Fruit fly (Drosophila melanogaster) whole organism, embryonic: ENCODE measurements around the gene CG5973.

ENCODE experiments used
- ATbp ChIP-seq: fragments of 200-800 bp; sonication (Bioruptor generic); optimal IDR thresholded peaks from 2 replicates; lab custom pipeline; 2017; ENCODE audit warnings: missing biosample characterization, mild to moderate bottlenecking, missing genetic modification characterization, missing genetic modification reagents
- Atf6 ChIP-seq: fragments of 200-800 bp; sonication (Bioruptor generic); IDR thresholded peaks from 2 replicates; pipeline ENCODE4 v1.3.6; 2022; ENCODE audit warnings: missing biosample characterization, missing genetic modification characterization
- CG10431 ChIP-seq: fragments of 200-800 bp; sonication (Bioruptor generic); optimal IDR thresholded peaks from 3 replicates; lab custom pipeline; 2018; ENCODE audit warnings: missing biosample characterization, mild to moderate bottlenecking, missing genetic modification characterization
- CG10565 ChIP-seq: fragments of 200-800 bp; sonication (Bioruptor generic); optimal IDR thresholded peaks from 3 replicates; lab custom pipeline; 2016; ENCODE audit warnings: missing biosample characterization, mild to moderate bottlenecking, missing genetic modification characterization
- CG10959 ChIP-seq: fragments of 200-800 bp; sonication (Bioruptor generic); IDR thresholded peaks from 2 replicates; pipeline ENCODE4 v1.3.6; 2022; ENCODE audit warnings: missing biosample characterization, missing genetic modification characterization
- CG11456 ChIP-seq: fragments of 200-800 bp; sonication (Bioruptor generic); IDR thresholded peaks from 3 replicates; pipeline ENCODE4 v1.3.6; 2022; ENCODE audit warnings: missing biosample characterization, missing genetic modification characterization
- CG12299 ChIP-seq: fragments of 200-800 bp; sonication (Bioruptor generic); optimal IDR thresholded peaks from 2 replicates; lab custom pipeline; 2018; ENCODE audit warnings: missing biosample characterization, mild to moderate bottlenecking, missing genetic modification characterization
- CG12744 ChIP-seq: fragments of 200-800 bp; sonication (Bioruptor generic); optimal IDR thresholded peaks from 2 replicates; lab custom pipeline; 2016; ENCODE audit warnings: missing biosample characterization, missing genetic modification characterization
- CG12942 ChIP-seq: fragments of 200-800 bp; sonication (Bioruptor generic); optimal IDR thresholded peaks from 3 replicates; lab custom pipeline; 2016; ENCODE audit warnings: missing biosample characterization, missing genetic modification characterization
- CG15479 ChIP-seq: fragments of 200-800 bp; sonication (Bioruptor generic); optimal IDR thresholded peaks from 3 replicates; lab custom pipeline; 2019; ENCODE audit warnings: missing biosample characterization, mild to moderate bottlenecking, missing genetic modification characterization, moderate library complexity
- CG31365 ChIP-seq: fragments of 200-800 bp; sonication (Bioruptor generic); optimal IDR thresholded peaks from 2 replicates; lab custom pipeline; 2018; ENCODE audit warnings: missing biosample characterization, mild to moderate bottlenecking, missing genetic modification characterization
- CG31388 ChIP-seq: fragments of 200-800 bp; sonication (Bioruptor generic); optimal IDR thresholded peaks from 2 replicates; lab custom pipeline; 2016; ENCODE audit warnings: missing biosample characterization, missing genetic modification characterization
- CG33213 ChIP-seq: fragments of 200-800 bp; sonication (Bioruptor generic); optimal IDR thresholded peaks from 3 replicates; lab custom pipeline; 2016; ENCODE audit warnings: missing biosample characterization, missing genetic modification characterization
- CG3838 ChIP-seq: fragments of 200-800 bp; sonication (Bioruptor generic); optimal IDR thresholded peaks from 3 replicates; lab custom pipeline; 2016; ENCODE audit warnings: missing biosample characterization, missing genetic modification characterization
- CG3995 ChIP-seq: fragments of 200-800 bp; sonication (Bioruptor generic); optimal IDR thresholded peaks from 3 replicates; lab custom pipeline; 2016; ENCODE audit warnings: missing biosample characterization, missing genetic modification characterization
- CG5953 ChIP-seq: fragments of 200-800 bp; sonication (Bioruptor generic); IDR thresholded peaks from 2 replicates; pipeline ENCODE4 v1.3.6; 2022; ENCODE audit warnings: missing biosample characterization, missing genetic modification characterization
- CG6791 ChIP-seq: fragments of 200-800 bp; sonication (Bioruptor generic); IDR thresholded peaks from 3 replicates; pipeline ENCODE4 v1.3.6; 2022; ENCODE audit warnings: missing biosample characterization, missing genetic modification characterization; ENCODE audit not compliant: partially characterized antibody
- CG7357 ChIP-seq: fragments of 200-800 bp; sonication (Bioruptor generic); IDR thresholded peaks from 3 replicates; pipeline ENCODE4 v1.3.6; 2022; ENCODE audit warnings: missing biosample characterization, missing genetic modification characterization
- CG8924 ChIP-seq: fragments of 200-800 bp; optimal IDR thresholded peaks from 3 replicates; lab custom pipeline; 2019; ENCODE audit warnings: missing biosample characterization, mild to moderate bottlenecking, missing genetic modification characterization, moderate library complexity
- CG8944 ChIP-seq: fragments of 200-800 bp; sonication (Bioruptor generic); optimal IDR thresholded peaks from 3 replicates; lab custom pipeline; 2016; ENCODE audit warnings: missing biosample characterization, missing genetic modification characterization
- CG9932 ChIP-seq: fragments of 200-800 bp; sonication (Bioruptor generic); IDR thresholded peaks from 2 replicates; pipeline ENCODE4 v1.3.6; 2022; ENCODE audit warnings: missing biosample characterization, missing genetic modification characterization
- D19B ChIP-seq: fragments of 200-800 bp; sonication (Bioruptor generic); optimal IDR thresholded peaks from 2 replicates; lab custom pipeline; 2017; ENCODE audit warnings: missing biosample characterization, mild to moderate bottlenecking, missing genetic modification characterization
- Deaf1 ChIP-seq: fragments of 200-800 bp; optimal IDR thresholded peaks from 3 replicates; lab custom pipeline; 2019; ENCODE audit warnings: missing biosample characterization, mild to moderate bottlenecking, missing genetic modification characterization, moderate library complexity
- Dip3 ChIP-seq: fragments of 200-800 bp; sonication (Bioruptor generic); optimal IDR thresholded peaks from 3 replicates; lab custom pipeline; 2016; ENCODE audit warnings: missing biosample characterization, missing genetic modification characterization
- HHEX ChIP-seq: fragments of 200-800 bp; sonication (Bioruptor generic); optimal IDR thresholded peaks from 3 replicates; lab custom pipeline; 2017; ENCODE audit warnings: missing biosample characterization, mild to moderate bottlenecking, missing genetic modification characterization, missing genetic modification reagents
- HLH3B ChIP-seq: fragments of 200-800 bp; sonication (Bioruptor generic); IDR thresholded peaks from 2 replicates; pipeline ENCODE4 v1.3.6; 2022; ENCODE audit warnings: missing biosample characterization, missing genetic modification characterization
- Hr51 ChIP-seq, 2 experiments: fragments of 200-800 bp; sonication (Bioruptor generic); optimal IDR thresholded peaks; 2 replicates in 1 of 2; 3 replicates in 1 of 2; lab custom pipeline; 2016 to 2018; ENCODE audit warnings: missing biosample characterization in 2 of 2, missing genetic modification characterization in 2 of 2, mild to moderate bottlenecking in 1 of 2, moderate library complexity in 1 of 2
- Mad ChIP-seq: fragments of 200-800 bp; sonication (Bioruptor generic); optimal IDR thresholded peaks from 2 replicates; lab custom pipeline; 2016; ENCODE audit warnings: missing biosample characterization, missing genetic modification characterization
- Mrtf ChIP-seq: fragments of 200-800 bp; sonication (Bioruptor generic); IDR thresholded peaks from 3 replicates; pipeline ENCODE4 v1.3.6; 2022; ENCODE audit warnings: missing biosample characterization, missing genetic modification characterization
- NC2β ChIP-seq: fragments of 200-800 bp; sonication (Bioruptor generic); optimal IDR thresholded peaks from 2 replicates; lab custom pipeline; 2016; ENCODE audit warnings: missing biosample characterization, missing genetic modification characterization
- NK7.1 ChIP-seq: fragments of 200-800 bp; sonication (Bioruptor generic); optimal IDR thresholded peaks from 3 replicates; lab custom pipeline; 2016; ENCODE audit warnings: missing biosample characterization, missing genetic modification characterization
- Neu2 ChIP-seq: fragments of 200-800 bp; sonication (Bioruptor generic); optimal IDR thresholded peaks from 3 replicates; lab custom pipeline; 2016; ENCODE audit warnings: missing biosample characterization, missing genetic modification characterization, borderline replicate concordance
- Nf-YA ChIP-seq: fragments of 200-800 bp; sonication (Bioruptor generic); IDR thresholded peaks from 2 replicates; pipeline ENCODE4 v1.3.6; 2022; ENCODE audit warnings: missing biosample characterization, missing genetic modification characterization
- NfI ChIP-seq: fragments of 200-800 bp; sonication (Bioruptor generic); optimal IDR thresholded peaks from 3 replicates; lab custom pipeline; 2018; ENCODE audit warnings: missing biosample characterization, mild to moderate bottlenecking, missing genetic modification characterization, moderate library complexity
- Sox100B ChIP-seq: fragments of 200-800 bp; sonication (Bioruptor generic); optimal IDR thresholded peaks from 3 replicates; lab custom pipeline; 2018; ENCODE audit warnings: missing biosample characterization, mild to moderate bottlenecking, missing genetic modification characterization
- bsh ChIP-seq, 2 experiments: fragments of 200-800 bp; sonication (Bioruptor generic); optimal IDR thresholded peaks; 2 replicates each; lab custom pipeline; 2017 to 2018; ENCODE audit warnings: mild to moderate bottlenecking in 2 of 2, missing biosample characterization in 2 of 2, missing genetic modification characterization in 2 of 2, moderate library complexity in 1 of 2
- ewg ChIP-seq: fragments of 200-800 bp; sonication (Bioruptor generic); optimal IDR thresholded peaks from 3 replicates; lab custom pipeline; 2017; ENCODE audit warnings: mild to moderate bottlenecking, missing biosample characterization, missing genetic modification reagents, missing genetic modification characterization
- exex ChIP-seq: fragments of 200-800 bp; sonication (Bioruptor generic); optimal IDR thresholded peaks from 4 replicates; lab custom pipeline; 2018; ENCODE audit warnings: missing biosample characterization, mild to moderate bottlenecking, missing genetic modification characterization, moderate library complexity
- gem ChIP-seq: fragments of 200-800 bp; sonication (Bioruptor generic); optimal IDR thresholded peaks from 2 replicates; lab custom pipeline; 2019; ENCODE audit warnings: missing biosample characterization, mild to moderate bottlenecking, missing genetic modification characterization, moderate library complexity
- hkb ChIP-seq, 2 experiments: fragments of 200-800 bp in 1 of 2; fragments of >200 bp in 1 of 2; sonication (Bioruptor generic) in 1 of 2; IDR thresholded peaks in 1 of 2; optimal IDR thresholded peaks in 1 of 2; 2 replicates each; pipeline versions ENCODE4 v1.3.6 to Lab custom; 2017 to 2022; ENCODE audit warnings: missing biosample characterization in 1 of 2, missing genetic modification characterization in 1 of 2
- nau ChIP-seq: fragments of 200-800 bp; sonication (Bioruptor generic); optimal IDR thresholded peaks from 3 replicates; lab custom pipeline; 2017; ENCODE audit warnings: missing biosample characterization, mild to moderate bottlenecking, missing genetic modification characterization, missing genetic modification reagents
- nerfin-1 ChIP-seq: fragments of 200-800 bp; sonication (Bioruptor generic); optimal IDR thresholded peaks from 3 replicates; lab custom pipeline; 2019; ENCODE audit warnings: missing biosample characterization, mild to moderate bottlenecking, missing genetic modification characterization, moderate library complexity
- oc ChIP-seq: fragments of 200-800 bp; sonication (Bioruptor generic); optimal IDR thresholded peaks from 2 replicates; lab custom pipeline; 2018; ENCODE audit warnings: missing biosample characterization, mild to moderate bottlenecking, missing genetic modification characterization, moderate library complexity
- pfk ChIP-seq: fragments of 200-800 bp; sonication (Bioruptor generic); optimal IDR thresholded peaks from 2 replicates; lab custom pipeline; 2018; ENCODE audit warnings: missing biosample characterization, mild to moderate bottlenecking, missing genetic modification characterization, moderate library complexity
- row ChIP-seq: fragments of 200-800 bp; sonication (Bioruptor generic); IDR thresholded peaks from 3 replicates; pipeline ENCODE4 v1.3.6; 2022; ENCODE audit warnings: missing biosample characterization, missing genetic modification characterization
- so ChIP-seq: fragments of 200-800 bp; sonication (Bioruptor generic); IDR thresholded peaks from 3 replicates; pipeline ENCODE4 v1.3.6; 2022; ENCODE audit warnings: missing biosample characterization, missing genetic modification characterization
- vnd ChIP-seq: fragments of 200-800 bp; sonication (Bioruptor generic); IDR thresholded peaks from 3 replicates; pipeline ENCODE4 v1.3.6; 2022; ENCODE audit warnings: missing biosample characterization, missing genetic modification characterization; ENCODE audit not compliant: partially characterized antibody

The CG5973 gene

dm6 chr2L:7436492-7437324 is 584 bp upstream of the CG5973 start (continued):
- no peak for TF ChIP-seq Deaf1 (tag; lab: Kevin White, UChicago)
- TF ChIP-seq Sox100B (GFP tag; lab: Kevin White, UChicago) = peak; percentile 53
- peak; percentile 87 for TF ChIP-seq ATbp
- TF ChIP-seq Dip3 (GFP tag; lab: Kevin White, UChicago) = peak; percentile 39
- peak; percentile 46 to 62 for TF ChIP-seq Hr51 (GFP tag; optimal IDR thresholded peaks at IDR 0.05; lab: Kevin White, UChicago)
- peak; percentile 21 for TF ChIP-seq NC2β (GFP tag; lab: Kevin White, UChicago)
- TF ChIP-seq HLH3B (GFP tag; lab: Robert Waterston, UW) = peak; percentile 69; the same call in 1 of the 2 replicates
- TF ChIP-seq nau (GFP tag; lab: Kevin White, UChicago) = peak; percentile 80
- peak; percentile 37 for TF ChIP-seq D19B (GFP tag; lab: Kevin White, UChicago)
- TF ChIP-seq CG6791 (GFP tag; lab: Robert Waterston, UW) = no peak
- peak; percentile 53 for TF ChIP-seq Mad (GFP tag; lab: Kevin White, UChicago)
- TF ChIP-seq CG31365 = peak; percentile 41
- TF ChIP-seq CG31388 (GFP tag; lab: Kevin White, UChicago) = peak; percentile 23
- peak; percentile 44 for TF ChIP-seq nerfin-1 (tag; lab: Kevin White, UChicago)
- TF ChIP-seq CG10959 (GFP tag; lab: Robert Waterston, UW) = no peak
- peak; percentile 23 for TF ChIP-seq CG8924 (tag; lab: Kevin White, UChicago)
- peak; percentile 67 for TF ChIP-seq gem (tag; lab: Kevin White, UChicago)
- TF ChIP-seq Nf-YA (GFP tag; lab: Robert Waterston, UW) = peak; percentile 72
- peak; percentile 71 for TF ChIP-seq HHEX (GFP tag; lab: Kevin White, UChicago)
- no peak for TF ChIP-seq CG3995
- peak; percentile 90 for TF ChIP-seq exex (tag; lab: Kevin White, UChicago)
- peak; percentile 57 for TF ChIP-seq ewg (GFP tag; lab: Kevin White, UChicago)
- TF ChIP-seq Mrtf = peak; percentile 74; the same call in 2 of the 3 replicates
- peak; percentile 71 for TF ChIP-seq CG12744 (GFP tag; lab: Kevin White, UChicago)
- peak; percentile 40 for TF ChIP-seq CG10431
- no peak; the same call in 2 of the 3 replicates for TF ChIP-seq CG7357 (GFP tag; lab: Robert Waterston, UW)
- TF ChIP-seq vnd = no peak
- peak; percentile 67 for TF ChIP-seq CG9932
- peak; percentile 57 for TF ChIP-seq NK7.1 (GFP tag; lab: Kevin White, UChicago)
- peak; percentile 79; the same call in 2 of the 3 replicates for TF ChIP-seq so (GFP tag; lab: Robert Waterston, UW)
- no peak for TF ChIP-seq CG12299 (tag; lab: Kevin White, UChicago)
- peak; percentile 74 for TF ChIP-seq CG3838 (GFP tag; lab: Kevin White, UChicago)
- TF ChIP-seq CG5953 (GFP tag; lab: Robert Waterston, UW) = peak; percentile 68
- TF ChIP-seq bsh (GFP tag; optimal IDR thresholded peaks at IDR 0.05; lab: Kevin White, UChicago) = peak in 1 of 2 experiments; percentile 59
- TF ChIP-seq pfk (GFP tag; lab: Kevin White, UChicago) = peak; percentile 47
- peak; percentile 54 for TF ChIP-seq NfI (GFP tag; lab: Kevin White, UChicago)
- no peak for TF ChIP-seq CG15479 (GFP tag; lab: Kevin White, UChicago)
- TF ChIP-seq CG10565 (GFP tag; lab: Kevin White, UChicago) = no peak
- peak; percentile 70 for TF ChIP-seq CG12942 (GFP tag; lab: Kevin White, UChicago)
- no peak for TF ChIP-seq hkb (optimal IDR thresholded peaks at IDR 0.05; lab: Kevin White, UChicago)
- peak; percentile 78 for TF ChIP-seq hkb (GFP tag; IDR thresholded peaks at IDR 0.05; lab: Robert Waterston, UW)
- no peak; the same call in 2 of the 3 replicates for TF ChIP-seq row (GFP tag; lab: Robert Waterston, UW)
- TF ChIP-seq Neu2 = no peak
- peak; percentile 77 for TF ChIP-seq oc (tag; lab: Kevin White, UChicago)
- TF ChIP-seq Atf6 (GFP tag; lab: Robert Waterston, UW) = peak; percentile 89
- peak; percentile 78 for TF ChIP-seq CG8944 (GFP tag; lab: Kevin White, UChicago)
- peak; percentile 79 for TF ChIP-seq CG33213 (GFP tag; lab: Kevin White, UChicago)
- peak; percentile 88 for TF ChIP-seq CG11456 (GFP tag; lab: Robert Waterston, UW)
